Fruit fly (Drosophila melanogaster) whole organism, embryonic: ENCODE results near the gene CG34253.

Source experiments
- Adf1 ChIP-seq: fragments of 200-800 bp; sonication (Bioruptor generic); IDR thresholded peaks from 2 replicates; pipeline ENCODE4 v1.3.6; 2022; ENCODE audit warnings: missing biosample characterization, missing genetic modification characterization
- Atf-2 ChIP-seq: fragments of 200-800 bp; sonication (Bioruptor generic); optimal IDR thresholded peaks from 2 replicates; lab custom pipeline; 2016; ENCODE audit warnings: missing biosample characterization, missing genetic modification characterization
- BEAF-32 ChIP-seq: fragments of 200-800 bp; sonication (Bioruptor generic); optimal IDR thresholded peaks from 3 replicates; lab custom pipeline; 2017; ENCODE audit warnings: missing biosample characterization, missing genetic modification characterization, mild to moderate bottlenecking, moderate library complexity, missing genetic modification reagents
- CG11247 ChIP-seq: fragments of 200-800 bp; sonication (Bioruptor generic); IDR thresholded peaks from 2 replicates; pipeline ENCODE4 v1.3.6; 2022; ENCODE audit warnings: missing biosample characterization, missing genetic modification characterization
- CG12391 ChIP-seq: fragments of 200-800 bp; sonication (Bioruptor generic); optimal IDR thresholded peaks from 3 replicates; lab custom pipeline; 2018; ENCODE audit warnings: missing biosample characterization, mild to moderate bottlenecking, missing genetic modification characterization, moderate library complexity
- CG13287 ChIP-seq: fragments of 200-800 bp; sonication (Bioruptor generic); IDR thresholded peaks from 2 replicates; pipeline ENCODE4 v1.3.6; 2022; ENCODE audit warnings: missing biosample characterization, missing genetic modification characterization; ENCODE audit not compliant: partially characterized antibody
- CG1647 ChIP-seq: fragments of 200-800 bp; sonication (Bioruptor generic); optimal IDR thresholded peaks from 3 replicates; lab custom pipeline; 2016; ENCODE audit warnings: missing biosample characterization, missing genetic modification characterization
- CG17361 ChIP-seq: fragments of 200-800 bp; sonication (Bioruptor generic); IDR thresholded peaks from 3 replicates; pipeline ENCODE4 v1.3.6; 2022; ENCODE audit warnings: missing biosample characterization, missing genetic modification characterization
- CG17385 ChIP-seq: fragments of 200-800 bp; sonication (Bioruptor generic); optimal IDR thresholded peaks from 3 replicates; lab custom pipeline; 2018; ENCODE audit warnings: missing biosample characterization, mild to moderate bottlenecking, missing genetic modification characterization
- CG18599 ChIP-seq: fragments of 200-800 bp; sonication (Bioruptor generic); optimal IDR thresholded peaks from 3 replicates; lab custom pipeline; 2017; ENCODE audit warnings: missing biosample characterization, missing genetic modification characterization, mild to moderate bottlenecking, moderate library complexity, missing genetic modification reagents
- CG31224 ChIP-seq: fragments of 200-800 bp; sonication (Bioruptor generic); IDR thresholded peaks from 2 replicates; pipeline ENCODE4 v1.3.6; 2022; ENCODE audit warnings: missing biosample characterization, missing genetic modification characterization
- CG6765 ChIP-seq: fragments of 200-800 bp; sonication (Bioruptor generic); optimal IDR thresholded peaks from 3 replicates; lab custom pipeline; 2017; ENCODE audit warnings: missing biosample characterization, mild to moderate bottlenecking, missing genetic modification characterization
- CHES-1-like ChIP-seq: fragments of 200-800 bp; sonication (Bioruptor generic); optimal IDR thresholded peaks from 2 replicates; lab custom pipeline; 2016; ENCODE audit warnings: missing biosample characterization, missing genetic modification characterization
- Elba2 ChIP-seq: fragments of 200-800 bp; sonication (Bioruptor generic); optimal IDR thresholded peaks from 3 replicates; lab custom pipeline; 2016; ENCODE audit warnings: missing biosample characterization, missing genetic modification characterization
- HLH3B ChIP-seq: fragments of 200-800 bp; sonication (Bioruptor generic); IDR thresholded peaks from 2 replicates; pipeline ENCODE4 v1.3.6; 2022; ENCODE audit warnings: missing biosample characterization, missing genetic modification characterization
- Hr51 ChIP-seq, 2 experiments: fragments of 200-800 bp; sonication (Bioruptor generic); optimal IDR thresholded peaks; 2 replicates in 1 of 2; 3 replicates in 1 of 2; lab custom pipeline; 2016 to 2018; ENCODE audit warnings: missing biosample characterization in 2 of 2, missing genetic modification characterization in 2 of 2, mild to moderate bottlenecking in 1 of 2, moderate library complexity in 1 of 2
- Lhr ChIP-seq: fragments of 200-800 bp; sonication (Bioruptor generic); optimal IDR thresholded peaks from 3 replicates; lab custom pipeline; 2017; ENCODE audit warnings: mild to moderate bottlenecking, missing biosample characterization, missing genetic modification reagents, missing genetic modification characterization
- Ravus ChIP-seq: fragments of 200-800 bp; sonication (Bioruptor generic); IDR thresholded peaks from 2 replicates; pipeline ENCODE4 v1.3.6; 2022; ENCODE audit warnings: missing biosample characterization, missing genetic modification characterization
- Rfx ChIP-seq: fragments of 200-800 bp; sonication (Bioruptor generic); IDR thresholded peaks from 2 replicates; pipeline ENCODE4 v1.3.6; 2022; ENCODE audit warnings: missing biosample characterization, missing genetic modification characterization
- Trl ChIP-seq, 3 experiments: fragments of >200 bp in 2 of 3; fragments of 200-800 bp in 1 of 3; sonication (Bioruptor generic) in 1 of 3; optimal IDR thresholded peaks; 2 replicates in 1 of 3; 3 replicates in 2 of 3; lab custom pipeline; 2016 to 2017; ENCODE audit warnings: missing biosample characterization in 1 of 3, missing genetic modification characterization in 1 of 3
- Usf ChIP-seq: fragments of 200-800 bp; sonication (Bioruptor generic); optimal IDR thresholded peaks from 2 replicates; lab custom pipeline; 2017; ENCODE audit warnings: missing genotype, missing biosample characterization, missing genetic modification characterization
- Xbp1 ChIP-seq: fragments of 200-800 bp; sonication (Bioruptor generic); optimal IDR thresholded peaks from 3 replicates; lab custom pipeline; 2016; ENCODE audit warnings: missing biosample characterization, mild to moderate bottlenecking, missing genetic modification characterization
- aop ChIP-seq: fragments of 200-800 bp; sonication (Bioruptor generic); IDR thresholded peaks from 2 replicates; pipeline ENCODE4 v1.3.6; 2022; ENCODE audit warnings: missing biosample characterization, missing genetic modification characterization
- ato ChIP-seq: fragments of 200-800 bp; sonication (Bioruptor generic); IDR thresholded peaks from 2 replicates; pipeline ENCODE4 v1.3.6; 2022; ENCODE audit warnings: missing biosample characterization, missing genetic modification characterization; ENCODE audit not compliant: partially characterized antibody
- bigmax ChIP-seq: fragments of 200-800 bp; sonication (Bioruptor generic); optimal IDR thresholded peaks from 2 replicates; lab custom pipeline; 2018; ENCODE audit warnings: missing biosample characterization, mild to moderate bottlenecking, missing genetic modification characterization
- chinmo ChIP-seq: fragments of 200-800 bp; sonication (Bioruptor generic); IDR thresholded peaks from 4 replicates; pipeline ENCODE4 v1.3.6; 2022; ENCODE audit warnings: missing biosample characterization, missing genetic modification characterization; ENCODE audit not compliant: partially characterized antibody
- chm ChIP-seq: fragments of 200-800 bp; sonication (Bioruptor generic); IDR thresholded peaks from 2 replicates; pipeline ENCODE4 v1.3.6; 2022; ENCODE audit warnings: missing biosample characterization, missing genetic modification characterization
- ci ChIP-seq: fragments of 200-800 bp; sonication (Bioruptor generic); IDR thresholded peaks from 3 replicates; pipeline ENCODE4 v1.3.6; 2022; ENCODE audit warnings: missing biosample characterization, missing genetic modification characterization
- crol ChIP-seq: fragments of 200-800 bp; sonication (Bioruptor generic); IDR thresholded peaks from 2 replicates; pipeline ENCODE4 v1.3.6; 2022; ENCODE audit warnings: missing biosample characterization, missing genetic modification characterization
- dimm ChIP-seq: fragments of 200-800 bp; sonication (Bioruptor generic); IDR thresholded peaks from 2 replicates; pipeline ENCODE4 v1.3.6; 2022; ENCODE audit warnings: missing biosample characterization, missing genetic modification characterization
- dysf ChIP-seq: fragments of 200-800 bp; sonication (Bioruptor generic); IDR thresholded peaks from 3 replicates; pipeline ENCODE4 v1.3.6; 2022; ENCODE audit warnings: missing biosample characterization, missing genetic modification characterization
- fd96Cb ChIP-seq: fragments of 200-800 bp; sonication (Bioruptor generic); optimal IDR thresholded peaks from 2 replicates; lab custom pipeline; 2018; ENCODE audit warnings: missing biosample characterization, mild to moderate bottlenecking, missing genetic modification characterization, moderate library complexity
- ftz-f1 ChIP-seq: fragments of 200-800 bp; sonication (Bioruptor generic); optimal IDR thresholded peaks from 2 replicates; lab custom pipeline; 2016; ENCODE audit warnings: missing biosample characterization, missing genetic modification characterization
- jigr1 ChIP-seq: fragments of 200-800 bp; sonication (Bioruptor generic); IDR thresholded peaks from 3 replicates; pipeline ENCODE4 v1.3.6; 2022; ENCODE audit warnings: missing biosample characterization, missing genetic modification characterization
- lab ChIP-seq: fragments of 200-800 bp; sonication (Bioruptor generic); optimal IDR thresholded peaks from 3 replicates; lab custom pipeline; 2017; ENCODE audit warnings: missing biosample characterization, missing genetic modification characterization, mild to moderate bottlenecking, moderate library complexity, missing genetic modification reagents
- odd ChIP-seq: fragments of 200-800 bp; sonication (Bioruptor generic); optimal IDR thresholded peaks from 2 replicates; lab custom pipeline; 2017; ENCODE audit warnings: missing biosample characterization, mild to moderate bottlenecking, missing genetic modification characterization
- pb ChIP-seq: fragments of 200-800 bp; sonication (Bioruptor generic); optimal IDR thresholded peaks from 3 replicates; lab custom pipeline; 2016; ENCODE audit warnings: missing biosample characterization, missing genetic modification characterization
- rib ChIP-seq: fragments of 200-800 bp; sonication (Bioruptor generic); IDR thresholded peaks from 2 replicates; pipeline ENCODE4 v1.3.6; 2022; ENCODE audit warnings: missing biosample characterization, missing genetic modification characterization
- ro ChIP-seq: fragments of 200-800 bp; sonication (Bioruptor generic); IDR thresholded peaks from 2 replicates; pipeline ENCODE4 v1.3.6; 2022; ENCODE audit warnings: missing biosample characterization, missing genetic modification characterization
- sd ChIP-seq: fragments of 200-800 bp; sonication (Bioruptor generic); optimal IDR thresholded peaks from 3 replicates; lab custom pipeline; 2018; ENCODE audit warnings: missing biosample characterization, mild to moderate bottlenecking, missing genetic modification characterization, moderate library complexity
- shn ChIP-seq: fragments of 200-800 bp; sonication (Bioruptor generic); optimal IDR thresholded peaks from 3 replicates; lab custom pipeline; 2016; ENCODE audit warnings: missing biosample characterization, missing genetic modification characterization
- slou ChIP-seq: fragments of 200-800 bp; sonication (Bioruptor generic); optimal IDR thresholded peaks from 3 replicates; lab custom pipeline; 2016; ENCODE audit warnings: missing biosample characterization, missing genetic modification characterization
- sug ChIP-seq: fragments of 200-800 bp; optimal IDR thresholded peaks from 2 replicates; lab custom pipeline; 2019; ENCODE audit warnings: missing biosample characterization, mild to moderate bottlenecking, missing genetic modification characterization, moderate library complexity
- trh ChIP-seq: fragments of 200-800 bp; sonication (Bioruptor generic); optimal IDR thresholded peaks from 2 replicates; lab custom pipeline; 2016; ENCODE audit warnings: missing biosample characterization, missing genetic modification characterization
- vvl ChIP-seq: fragments of 200-800 bp; sonication (Bioruptor generic); IDR thresholded peaks from 2 replicates; pipeline ENCODE4 v1.3.6; 2022; ENCODE audit warnings: missing biosample characterization, missing genetic modification characterization
- zfh1 ChIP-seq: fragments of 200-800 bp; sonication (Bioruptor generic); IDR thresholded peaks from 3 replicates; pipeline ENCODE4 v1.3.6; 2022; ENCODE audit warnings: missing biosample characterization, missing genetic modification characterization

Gene CG34253

dm6 chr3L:18106021-18106944, 19.2 kb upstream of the CG34253 start, which contains the start of the genes CG13698 and mRpS26 (continued):
- peak; percentile 86 for TF ChIP-seq CG12391
- peak; percentile 60 for TF ChIP-seq fd96Cb
- peak; percentile 19 for TF ChIP-seq slou (GFP tag; lab: Kevin White, UChicago)
- TF ChIP-seq bigmax (GFP tag; lab: Kevin White, UChicago), result no peak
- no peak for TF ChIP-seq aop (GFP tag; lab: Robert Waterston, UW)
- TF ChIP-seq chm (GFP tag; lab: Robert Waterston, UW), result peak; percentile 52
- TF ChIP-seq pb, result no peak
- peak; percentile 16 for TF ChIP-seq CHES-1-like (GFP tag; lab: Kevin White, UChicago)
- TF ChIP-seq Atf-2, result no peak
- peak; percentile 80 for TF ChIP-seq Xbp1 (GFP tag; lab: Kevin White, UChicago)
- peak; percentile 46 for TF ChIP-seq trh (GFP tag; lab: Kevin White, UChicago)

DNA sequence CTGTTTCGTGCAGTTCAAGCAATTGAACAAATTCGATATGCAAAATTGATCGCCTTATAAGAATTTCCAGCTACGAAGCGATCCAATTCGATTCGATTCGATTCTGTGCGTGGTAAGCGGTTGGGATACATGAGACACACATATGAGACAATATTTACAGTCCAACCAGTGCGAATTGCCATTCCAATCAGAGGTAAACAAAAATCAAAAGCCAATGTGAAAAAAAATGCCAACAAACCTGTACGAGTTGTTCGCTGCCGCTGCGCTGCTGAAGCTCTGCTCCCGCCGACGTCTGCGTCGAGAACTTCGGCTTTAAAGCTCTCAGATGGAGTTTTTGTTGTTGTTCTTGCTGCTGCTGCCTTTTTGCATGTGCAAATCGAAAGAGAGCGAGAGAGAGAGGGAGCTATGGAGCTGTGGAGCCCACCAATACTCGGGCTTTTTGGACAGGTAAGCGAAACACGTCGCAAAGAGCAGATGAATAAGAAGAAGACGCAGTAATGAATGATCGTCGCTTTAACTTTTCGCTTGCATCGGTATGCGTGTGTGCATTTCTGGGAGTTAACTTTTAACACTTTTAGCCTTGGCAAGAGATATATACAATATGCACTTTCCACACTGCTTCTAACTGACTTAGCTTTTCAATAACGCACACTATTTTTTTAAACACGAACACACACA, 18.4 kb upstream of the CG34253 start:
- 0 out of 2 replicates have a peak, but pooled peaks have one; percentile 32 for TF ChIP-seq CG13287 (GFP tag; lab: Robert Waterston, UW)
- TF ChIP-seq chinmo (GFP tag; lab: Robert Waterston, UW), result peak; percentile 91; the same call in 2 of the 4 replicates
- TF ChIP-seq ftz-f1 (GFP tag; lab: Kevin White, UChicago), result no peak
- no peak for TF ChIP-seq ato (GFP tag; lab: Robert Waterston, UW)
- TF ChIP-seq lab (GFP tag; lab: Kevin White, UChicago), result no peak
- TF ChIP-seq Usf, result no peak
- no peak for TF ChIP-seq Ravus (GFP tag; lab: Robert Waterston, UW)
- no peak for TF ChIP-seq zfh1 (GFP tag; lab: Robert Waterston, UW)
- no peak for TF ChIP-seq shn
- no peak for TF ChIP-seq CG18599 (GFP tag; lab: Kevin White, UChicago)
- no peak for TF ChIP-seq dysf (GFP tag; lab: Robert Waterston, UW)
- no peak for TF ChIP-seq CG11247
- TF ChIP-seq ro (GFP tag; lab: Robert Waterston, UW), result no peak
- no peak for TF ChIP-seq ci (GFP tag; lab: Robert Waterston, UW)
- TF ChIP-seq odd (GFP tag; lab: Kevin White, UChicago), result no peak
- no peak for TF ChIP-seq vvl
- peak; percentile 91 for TF ChIP-seq Adf1 (GFP tag; lab: Robert Waterston, UW)
- TF ChIP-seq Rfx (GFP tag; lab: Robert Waterston, UW), result no peak
- peak in 1 of 2 experiments; percentile 73 for TF ChIP-seq Trl (optimal IDR thresholded peaks at IDR 0.05; lab: Kevin White, UChicago)
- no peak for TF ChIP-seq Trl (GFP tag; optimal IDR thresholded peaks at IDR 0.05; lab: Kevin White, UChicago)
- TF ChIP-seq Elba2 (GFP tag; lab: Kevin White, UChicago), result peak; percentile 18
- no peak for TF ChIP-seq Lhr (GFP tag; lab: Kevin White, UChicago)
- peak; percentile 50 for TF ChIP-seq CG17385
- no peak for TF ChIP-seq crol (GFP tag; lab: Robert Waterston, UW)
- no peak for TF ChIP-seq CG17361 (GFP tag; lab: Robert Waterston, UW)
- TF ChIP-seq Hr51 (GFP tag; optimal IDR thresholded peaks at IDR 0.05; lab: Kevin White, UChicago), result no peak
- peak; percentile 8 for TF ChIP-seq sd (tag; lab: Kevin White, UChicago)
- TF ChIP-seq CG6765 (GFP tag; lab: Kevin White, UChicago), result no peak
- no peak for TF ChIP-seq dimm (GFP tag; lab: Robert Waterston, UW)
- TF ChIP-seq BEAF-32 (GFP tag; lab: Kevin White, UChicago), result no peak
- no peak for TF ChIP-seq HLH3B (GFP tag; lab: Robert Waterston, UW)
- TF ChIP-seq CG1647 (GFP tag; lab: Kevin White, UChicago), result no peak
- 0 out of 2 replicates have a peak, but pooled peaks have one; percentile 35 for TF ChIP-seq rib (GFP tag; lab: Robert Waterston, UW)
- no peak for TF ChIP-seq sug (tag; lab: Kevin White, UChicago)
- no peak for TF ChIP-seq jigr1
- TF ChIP-seq fd96Cb, result no peak
- no peak for TF ChIP-seq CG31224 (GFP tag; lab: Robert Waterston, UW)
